Fruit fly (Drosophila melanogaster): ENCODE data around the gene CG10163.

The CG10163 gene

DNA sequence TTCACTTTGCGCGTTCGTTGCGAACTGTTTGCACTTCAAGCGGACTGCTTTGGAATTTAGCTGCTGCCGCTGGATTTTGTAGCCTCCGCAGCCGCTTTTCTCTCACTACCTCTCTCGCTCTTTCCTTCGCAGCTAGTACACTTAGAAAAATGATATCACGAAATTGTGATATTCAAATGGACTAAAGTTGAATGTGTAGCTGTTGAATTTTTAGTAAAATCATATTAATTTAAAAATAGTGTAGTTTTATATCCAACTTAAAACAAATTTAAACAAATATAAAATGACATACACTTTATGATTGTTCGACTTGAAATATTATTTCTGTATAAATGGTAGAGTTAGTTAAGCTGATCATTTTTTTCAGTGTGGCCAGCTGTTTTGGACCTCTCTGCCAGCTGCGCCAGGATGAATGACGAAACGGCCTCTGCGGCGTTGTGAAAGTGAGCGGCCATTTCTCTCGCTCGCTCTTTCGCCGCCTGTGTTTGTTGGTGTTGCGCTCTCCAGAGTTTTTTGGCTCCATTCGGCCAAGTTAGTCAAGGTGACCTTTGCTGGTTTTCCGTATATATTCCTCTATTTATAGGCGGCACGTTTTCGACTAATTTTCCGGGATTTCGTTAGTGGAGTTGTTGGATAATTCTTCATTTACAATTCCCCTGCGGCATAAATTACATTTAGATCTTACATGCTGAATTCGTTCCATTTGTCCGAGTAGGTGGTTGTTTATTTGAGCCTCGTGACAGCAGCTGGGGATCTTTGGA is 4.3 kb upstream of the CG10163 start, which contains the start of gene Ldh (continued):
- TF ChIP-seq OdsH (GFP tag; optimal IDR thresholded peaks at IDR 0.05) (peak; percentile 96), CG6808 (GFP tag; optimal IDR thresholded peaks at IDR 0.05) (peak; percentile 80), Hr4 (GFP tag; optimal IDR thresholded peaks at IDR 0.05) (peak; percentile 98), Lpt (GFP tag; optimal IDR thresholded peaks at IDR 0.05) (peak; percentile 97), net (GFP tag; optimal IDR thresholded peaks at IDR 0.05) (peak; percentile 97), lz (GFP tag; optimal IDR thresholded peaks at IDR 0.05) (peak; percentile 97), CG16779 (tag; optimal IDR thresholded peaks at IDR 0.05) (peak; percentile 90), esn (GFP tag; optimal IDR thresholded peaks at IDR 0.05) (peak; percentile 99), CG11294 (GFP tag; IDR thresholded peaks at IDR 0.05) (peak; percentile 71), CG8319 (GFP tag; optimal IDR thresholded peaks at IDR 0.05) (peak; percentile 86)

DNA sequence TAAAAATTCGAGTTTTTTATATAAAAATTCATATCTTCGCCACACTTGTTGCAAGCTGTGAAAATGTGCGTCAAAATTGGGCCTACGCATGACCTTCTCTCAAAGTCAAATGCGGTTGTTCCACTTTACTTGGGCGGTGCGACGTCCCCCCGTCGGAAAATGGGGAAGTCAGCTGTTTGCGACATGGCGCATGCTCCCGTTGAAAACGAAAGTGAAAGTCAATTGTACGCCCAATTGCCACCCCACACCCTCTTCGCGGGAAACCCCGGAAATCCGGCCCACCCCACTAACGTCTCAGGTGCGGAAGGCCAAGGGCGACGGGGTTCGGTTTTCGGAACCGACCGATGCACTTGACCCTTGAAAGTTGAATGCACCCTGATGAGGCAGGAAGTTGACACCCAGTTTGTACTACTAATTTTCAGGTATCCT is 3.5 kb upstream of the CG10163 start:
- no peak for TF ChIP-seq Hr38 (GFP tag; optimal IDR thresholded peaks at IDR 0.05)
- TF ChIP-seq CG11902 (GFP tag; optimal IDR thresholded peaks at IDR 0.05) = no peak
- TF ChIP-seq Eip75B (GFP tag; optimal IDR thresholded peaks at IDR 0.05) = no peak
- no peak for TF ChIP-seq Sox14 (GFP tag; optimal IDR thresholded peaks at IDR 0.05)
- no peak for TF ChIP-seq vri (GFP tag; optimal IDR thresholded peaks at IDR 0.05)
- TF ChIP-seq Hr39 (GFP tag; optimal IDR thresholded peaks at IDR 0.05) = no peak
- no peak for TF ChIP-seq CG9139 (GFP tag; optimal IDR thresholded peaks at IDR 0.05)
- TF ChIP-seq Gug (GFP tag; IDR thresholded peaks at IDR 0.05) = no peak
- TF ChIP-seq lz (GFP tag; optimal IDR thresholded peaks at IDR 0.05) = no peak
- TF ChIP-seq CG4318 (GFP tag; optimal IDR thresholded peaks at IDR 0.05) = no peak
- no peak for TF ChIP-seq CG8319 (GFP tag; optimal IDR thresholded peaks at IDR 0.05)
- TF ChIP-seq CG32006 (GFP tag; optimal IDR thresholded peaks at IDR 0.05) = no peak
- TF ChIP-seq Lpt (GFP tag; optimal IDR thresholded peaks at IDR 0.05) = no peak

DNA sequence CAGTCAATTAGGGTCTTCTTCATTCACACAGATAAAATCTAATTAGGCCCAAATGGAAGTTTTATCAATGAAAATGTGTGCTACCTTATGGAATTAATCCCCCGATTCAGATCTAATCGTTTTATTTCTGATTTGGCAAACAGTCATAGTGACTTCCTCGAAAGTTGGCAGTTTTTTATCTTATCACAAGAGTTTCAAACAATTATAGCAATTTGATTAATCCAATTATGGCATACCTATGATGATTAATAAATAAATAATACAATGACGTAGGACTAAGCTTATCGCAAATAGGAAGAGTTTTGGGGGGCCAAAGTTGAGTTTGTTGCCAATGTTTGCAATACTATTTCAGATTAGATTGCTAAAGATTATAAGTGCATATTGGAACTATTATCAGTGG is 2.7 kb upstream of the CG10163 start:
- TF ChIP-seq CG10631 (GFP tag; optimal IDR thresholded peaks at IDR 0.05) = no peak
- TF ChIP-seq achi (GFP tag; optimal IDR thresholded peaks at IDR 0.05) = no peak
- no peak for TF ChIP-seq spab (GFP tag; optimal IDR thresholded peaks at IDR 0.05)
- TF ChIP-seq CG8119 (GFP tag; IDR thresholded peaks at IDR 0.05) = no peak
- TF ChIP-seq CG32006 (GFP tag; optimal IDR thresholded peaks at IDR 0.05) = no peak
- TF ChIP-seq CG11294 (GFP tag; IDR thresholded peaks at IDR 0.05) = no peak
- TF ChIP-seq topi (GFP tag; optimal IDR thresholded peaks at IDR 0.05) = no peak
- TF ChIP-seq CG3919 (GFP tag; optimal IDR thresholded peaks at IDR 0.05) = no peak

DNA sequence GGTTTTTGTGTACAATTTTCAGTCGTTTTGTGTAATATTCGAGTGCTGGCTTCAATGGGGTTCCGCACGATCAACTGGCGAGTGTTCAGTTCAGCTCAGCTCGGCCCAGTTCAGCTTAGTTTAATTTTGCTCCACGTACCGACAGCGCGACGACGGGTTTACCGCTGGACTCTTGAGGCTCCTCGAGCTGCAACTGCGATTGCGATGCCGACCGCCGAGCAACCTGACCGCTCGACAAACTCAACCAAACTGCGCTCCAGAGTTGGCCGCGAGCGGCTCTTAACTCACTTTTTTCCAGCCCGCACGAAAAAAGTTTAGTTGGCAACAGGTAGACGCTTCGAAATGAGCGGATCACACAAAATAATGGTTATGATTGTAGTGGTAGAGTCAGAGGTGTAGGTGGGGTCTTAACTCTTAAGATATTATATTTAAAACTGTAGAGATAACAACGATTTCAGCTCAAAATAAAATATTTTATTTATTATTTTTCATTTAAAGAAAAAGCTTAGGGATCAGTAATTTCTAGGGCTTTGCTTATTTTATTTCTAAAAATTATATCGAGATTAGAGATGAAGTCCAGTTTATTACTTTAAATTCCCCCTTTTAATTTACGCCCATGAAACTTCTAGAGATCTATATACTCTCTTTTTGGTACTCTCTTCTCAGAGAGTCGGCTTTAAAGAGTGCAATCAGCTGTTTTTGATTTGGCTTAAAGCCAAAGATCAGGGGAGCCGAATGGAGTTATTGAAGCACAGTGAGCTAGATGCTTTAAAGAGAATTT is 2.0 kb downstream of the CG10163 start, which contains the start of gene Best2:
TSS of gene Best2 (minus strand) at position 258 of the 781 bp plus-strand sequence.
- peak; percentile 88 for TF ChIP-seq CG11294 (GFP tag; IDR thresholded peaks at IDR 0.05)
- TF ChIP-seq Met (GFP tag; optimal IDR thresholded peaks at IDR 0.05) = peak; percentile 97
- TF ChIP-seq CG3032 (tag; optimal IDR thresholded peaks at IDR 0.05) = peak; percentile 94
- peak; percentile 95 for TF ChIP-seq CG6163 (GFP tag; IDR thresholded peaks at IDR 0.05)
- TF ChIP-seq OdsH (GFP tag; optimal IDR thresholded peaks at IDR 0.05) = peak; percentile 94
- TF ChIP-seq CG8632 (GFP tag; optimal IDR thresholded peaks at IDR 0.05) = peak; percentile 93
- TF ChIP-seq CG6792 (GFP tag; optimal IDR thresholded peaks at IDR 0.05) = peak; percentile 96
- TF ChIP-seq topi (GFP tag; optimal IDR thresholded peaks at IDR 0.05) = peak; percentile 96
- peak; percentile 94 for TF ChIP-seq CG31627 (GFP tag; optimal IDR thresholded peaks at IDR 0.05)
- peak; percentile 97 for TF ChIP-seq CG15336 (GFP tag; IDR thresholded peaks at IDR 0.05)
- TF ChIP-seq acj6 (GFP tag; optimal IDR thresholded peaks at IDR 0.05) = peak; percentile 95
- TF ChIP-seq dac (GFP tag; optimal IDR thresholded peaks at IDR 0.05) = peak; percentile 75
- peak; percentile 90 for TF ChIP-seq CG10631 (GFP tag; optimal IDR thresholded peaks at IDR 0.05)
- peak; percentile 94 for TF ChIP-seq eg (GFP tag; IDR thresholded peaks at IDR 0.05)
- peak; percentile 90 for TF ChIP-seq cyc (GFP tag; optimal IDR thresholded peaks at IDR 0.05)
- peak; percentile 95 for TF ChIP-seq Smox (GFP tag; optimal IDR thresholded peaks at IDR 0.05)
- TF ChIP-seq fkh (GFP tag; optimal IDR thresholded peaks at IDR 0.05) = peak; percentile 23
- peak; percentile 92 for TF ChIP-seq net (GFP tag; optimal IDR thresholded peaks at IDR 0.05)
- TF ChIP-seq CG6276 (GFP tag; optimal IDR thresholded peaks at IDR 0.05) = peak; percentile 90
- peak; percentile 89 for TF ChIP-seq CG10669 (GFP tag; optimal IDR thresholded peaks at IDR 0.05)
- peak; percentile 93 for TF ChIP-seq Eip75B (GFP tag; optimal IDR thresholded peaks at IDR 0.05)
- TF ChIP-seq CG7368 (GFP tag; optimal IDR thresholded peaks at IDR 0.05) = peak; percentile 86
- TF ChIP-seq ss (GFP tag; optimal IDR thresholded peaks at IDR 0.05) = peak; percentile 93 to 96
- peak; percentile 89 for TF ChIP-seq CG11902 (GFP tag; optimal IDR thresholded peaks at IDR 0.05)

All from whole organism, prepupa.